Worm (Caenorhabditis elegans) whole organism, L4 larva: ENCODE results near the gene scl-2.

Experiments used
- hlh-11 ChIP-seq: fragments of 200-800 bp; sonication (Bioruptor generic); optimal IDR thresholded peaks from 2 replicates; lab custom pipeline; 2018; ENCODE audit warnings: mild to moderate bottlenecking, missing genetic modification characterization, missing compliant biosample characterization
- mep-1 ChIP-seq: fragments of 150-350 bp; sonication (generic microtip); optimal IDR thresholded peaks from 3 replicates; lab custom pipeline; 2014; ENCODE audit warnings: missing biosample characterization, missing genetic modification characterization
- skn-1 ChIP-seq: fragments of 150-350 bp; optimal IDR thresholded peaks from 2 replicates; lab custom pipeline; 2014; ENCODE audit warnings: missing biosample characterization, missing genetic modification characterization
- unc-130 ChIP-seq: sonication (generic microtip); optimal IDR thresholded peaks from 2 replicates; lab custom pipeline; 2016; ENCODE audit warnings: missing genetic modification reagents, missing genetic modification characterization, missing compliant biosample characterization

DNA sequence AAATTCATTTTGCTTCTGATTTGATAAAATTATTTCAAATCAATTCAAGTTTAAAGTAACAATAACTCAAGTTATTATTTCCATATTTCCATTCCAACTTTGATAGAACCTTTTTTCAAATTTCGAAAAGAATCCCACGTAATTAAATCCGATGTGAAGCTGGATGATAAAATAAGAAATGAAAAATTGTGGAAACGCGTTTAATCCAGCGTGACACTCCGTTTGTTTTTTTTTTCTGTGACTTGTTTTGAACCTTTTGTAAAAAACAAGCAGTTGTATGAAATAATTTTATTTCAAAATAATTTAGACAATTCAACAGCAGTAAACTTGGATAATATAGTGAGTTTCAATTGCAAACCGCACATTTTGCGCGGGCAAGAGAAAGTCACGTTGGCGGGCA lies 4.9 kb upstream of the scl-2 start, which contains the start of gene F49E11.7:
- TF ChIP-seq mep-1 (tag; lab: Kevin White, UChicago) (no peak), hlh-11 (tag; lab: Kevin White, UChicago) (no peak), skn-1 (tag; lab: Kevin White, UChicago) (no peak), unc-130 (GFP tag; lab: Kevin White, UChicago) (no peak)
